Fruit fly (Drosophila melanogaster) whole organism: ENCODE data around the gene Ugt303B2.

Experiments used
- CG8478 ChIP-seq: fragments of >200 bp; optimal IDR thresholded peaks from 2 replicates; lab custom pipeline; 2018; ENCODE audit warnings: inconsistent platforms
- Dll ChIP-seq: fragments of >200 bp; optimal IDR thresholded peaks from 2 replicates; lab custom pipeline; 2017
- EcR ChIP-seq, 2 experiments: fragments of >200 bp; optimal IDR thresholded peaks; 2 replicates each; lab custom pipeline; 2017; ENCODE audit warnings: missing biosample characterization in 2 of 2, missing genetic modification characterization in 2 of 2, missing genetic modification reagents in 2 of 2
- psq ChIP-seq: fragments of >200 bp; optimal IDR thresholded peaks from 2 replicates; lab custom pipeline; 2017
- usp ChIP-seq: fragments of >200 bp; optimal IDR thresholded peaks from 2 replicates; lab custom pipeline; 2017; ENCODE audit warnings: missing biosample characterization, missing genetic modification characterization, mixed read lengths

- TF ChIP-seq usp (GFP tag; lab: Kevin White, UChicago) (no peak), psq (lab: Kevin White, UChicago) (no peak), EcR (GFP tag; optimal IDR thresholded peaks at IDR 0.05; lab: Kevin White, UChicago) (no peak), CG8478 (lab: Kevin White, UChicago) (no peak), Dll (lab: Kevin White, UChicago) (no peak)
These were observed 31.3 kb downstream of the Ugt303B2 start, which contains the start of gene CG34289 for dm6 chr3R:23507376-23507775.
